Worm (Caenorhabditis elegans): Measurements from ENCODE around the gene srh-172.
A peak's percentile ranks its signal among the peaks of the same experiment; 100 is the strongest.

srh-172 gene

DNA sequence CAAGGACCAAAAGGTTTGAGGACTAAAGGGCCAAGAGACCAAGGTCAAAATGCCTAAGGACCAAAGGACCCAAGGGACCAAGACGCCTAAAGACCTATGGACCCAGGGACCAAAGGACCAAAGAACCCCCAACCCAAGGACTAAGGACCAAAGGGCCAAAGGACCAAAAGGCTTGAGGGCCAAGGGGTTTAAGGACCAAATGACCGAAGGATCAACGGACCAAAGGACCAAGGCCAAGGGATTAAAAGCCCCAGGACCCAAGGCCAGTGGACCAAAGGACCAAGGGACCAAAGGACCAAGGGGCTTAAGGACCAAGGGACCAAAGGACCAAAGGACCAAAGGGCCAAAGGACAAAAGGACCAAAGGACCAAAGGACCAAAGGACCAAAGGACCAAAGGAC is 40.9 kb downstream of the srh-172 start:
- TF ChIP-seq pha-4 (tag; optimal IDR thresholded peaks at IDR 0.05): no peak
- TF ChIP-seq rnt-1 (tag; optimal IDR thresholded peaks at IDR 0.05): no peak
- TF ChIP-seq ceh-45 (GFP tag; IDR thresholded peaks at IDR 0.05): no peak
- no peak for TF ChIP-seq pat-9 (tag; optimal IDR thresholded peaks at IDR 0.05)
- TF ChIP-seq madf-2 (tag; optimal IDR thresholded peaks at IDR 0.05): no peak
- TF ChIP-seq pag-3 (tag; optimal IDR thresholded peaks at IDR 0.05; ENCODE audit: borderline replicate concordance): peak; percentile 59

DNA sequence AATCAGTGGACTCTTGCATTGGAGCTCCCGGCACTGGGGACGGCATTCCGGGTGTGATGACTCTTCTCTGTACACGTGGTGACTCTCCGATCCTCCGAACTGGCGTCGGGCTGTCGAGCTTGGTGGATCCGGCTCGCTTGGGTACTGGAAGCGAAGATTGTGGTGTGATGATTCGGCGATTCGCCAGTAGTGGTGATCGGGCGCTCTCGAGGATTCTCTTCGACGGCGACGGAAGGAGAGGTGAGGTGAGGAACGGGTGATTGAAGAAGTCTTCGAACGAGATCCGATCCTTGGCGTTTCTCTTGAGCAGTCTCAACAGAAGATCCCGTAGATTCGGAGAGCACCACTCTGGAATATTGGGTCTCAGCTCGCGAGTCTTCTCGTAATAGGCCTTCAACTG is 41.8 kb downstream of the srh-172 start:
- TF ChIP-seq unc-86 (tag; optimal IDR thresholded peaks at IDR 0.05) (no peak), pha-4 (tag; optimal IDR thresholded peaks at IDR 0.05) (no peak), hlh-13 (GFP tag; optimal IDR thresholded peaks at IDR 0.05) (no peak), lim-6 (tag; optimal IDR thresholded peaks at IDR 0.05) (no peak), unc-55 (GFP tag; optimal IDR thresholded peaks at IDR 0.05) (no peak), ceh-2 (tag; optimal IDR thresholded peaks at IDR 0.05) (no peak), rnt-1 (tag; optimal IDR thresholded peaks at IDR 0.05) (no peak)

DNA sequence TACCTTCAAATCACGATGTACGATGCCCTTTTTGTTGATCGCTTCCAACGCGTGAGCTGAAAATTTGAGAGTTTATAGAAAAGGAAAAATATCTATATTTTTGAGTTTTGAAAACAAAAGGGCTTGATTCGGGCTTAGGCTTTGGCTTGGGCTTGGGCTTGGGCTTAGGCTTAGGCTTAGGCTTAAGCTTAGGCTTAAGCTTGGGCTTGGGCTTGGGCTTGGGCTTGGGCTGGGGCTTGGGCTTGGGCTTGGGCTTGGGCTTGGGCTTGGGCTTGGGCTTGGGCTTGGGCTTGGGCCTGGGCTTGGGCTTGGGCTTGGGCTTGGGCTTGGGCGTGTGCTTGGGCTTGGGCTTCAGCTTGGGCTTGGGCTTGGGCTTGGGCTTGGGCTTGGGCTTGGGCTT is 43.4 kb downstream of the srh-172 start:
- TF ChIP-seq T23F11.4 (GFP tag; optimal IDR thresholded peaks at IDR 0.05) (no peak), rnt-1 (tag; optimal IDR thresholded peaks at IDR 0.05) (no peak), fax-1 (tag; optimal IDR thresholded peaks at IDR 0.05) (no peak), ahr-1 (tag; optimal IDR thresholded peaks at IDR 0.05) (no peak), ceh-6 (GFP tag; optimal IDR thresholded peaks at IDR 0.05) (no peak)

DNA sequence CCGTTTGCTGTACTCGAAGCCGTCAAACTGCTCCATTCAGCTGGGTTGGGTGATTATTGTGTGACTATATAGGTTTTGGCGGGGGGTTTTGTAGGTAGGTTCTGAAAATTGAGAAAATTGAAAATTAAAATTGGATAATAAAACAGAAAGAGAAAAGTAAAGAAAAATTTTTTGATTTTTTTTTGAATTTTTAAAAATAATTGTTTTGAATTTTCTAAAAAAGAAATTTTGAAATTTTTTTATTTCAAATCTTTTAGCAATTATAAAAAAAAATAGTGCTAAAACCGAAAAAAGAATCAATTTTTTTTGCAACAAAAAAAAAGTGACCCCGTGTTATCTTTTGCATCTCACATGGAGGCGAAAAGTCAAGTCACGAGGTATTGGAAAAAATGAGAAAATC is 45.5 kb downstream of the srh-172 start, which contains the start of gene unc-51:
unc-51 (minus strand) TSS at position 101 of the 400 bp plus-strand sequence.
- TF ChIP-seq C08G9.2 (tag; optimal IDR thresholded peaks at IDR 0.05) (no peak), sdc-2 (tag; optimal IDR thresholded peaks at IDR 0.05) (no peak), hlh-13 (GFP tag; optimal IDR thresholded peaks at IDR 0.05) (no peak), lin-11 (tag; optimal IDR thresholded peaks at IDR 0.05) (no peak), dmd-4 (tag; optimal IDR thresholded peaks at IDR 0.05; ENCODE audit: borderline replicate concordance) (no peak), mec-3 (tag; optimal IDR thresholded peaks at IDR 0.05; ENCODE audit: borderline replicate concordance) (no peak), lim-6 (tag; optimal IDR thresholded peaks at IDR 0.05) (no peak), F13H6.1 (tag; optimal IDR thresholded peaks at IDR 0.05) (no peak), pag-3 (tag; optimal IDR thresholded peaks at IDR 0.05; ENCODE audit: borderline replicate concordance) (no peak), dve-1 (tag; optimal IDR thresholded peaks at IDR 0.05) (no peak), syd-9 (tag; optimal IDR thresholded peaks at IDR 0.05) (no peak)

DNA sequence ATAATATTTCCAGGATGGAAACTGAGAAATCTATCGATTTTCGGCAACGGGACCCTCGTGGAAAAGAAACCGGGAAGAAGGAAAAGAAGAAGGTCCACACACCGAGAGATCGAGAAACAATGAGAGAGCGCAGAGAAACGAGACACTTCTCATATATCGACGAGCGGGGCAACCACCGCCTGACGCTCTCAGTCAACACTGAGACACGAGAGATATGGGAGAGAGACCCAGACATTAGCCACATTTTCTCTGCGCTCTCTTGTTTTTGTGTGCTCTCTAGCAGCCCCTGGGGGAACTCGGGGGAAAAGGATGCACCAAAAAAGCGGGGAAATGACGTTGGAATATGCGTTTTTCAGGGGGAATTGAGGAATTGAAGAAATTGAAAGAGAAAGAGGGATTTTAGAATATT is 46.9 kb downstream of the srh-172 start:
- TF ChIP-seq ceh-48 (tag; optimal IDR thresholded peaks at IDR 0.05) (peak; percentile 97), elt-4 (tag; optimal IDR thresholded peaks at IDR 0.05) (no peak), odd-2 (tag; optimal IDR thresholded peaks at IDR 0.05) (no peak), fkh-10 (GFP tag; optimal IDR thresholded peaks at IDR 0.05) (no peak), fax-1 (tag; optimal IDR thresholded peaks at IDR 0.05) (no peak), npax-4 (tag; optimal IDR thresholded peaks at IDR 0.05) (no peak), pha-4 (tag; optimal IDR thresholded peaks at IDR 0.05) (no peak), ztf-16 (tag; optimal IDR thresholded peaks at IDR 0.05) (no peak), elt-2 (tag; optimal IDR thresholded peaks at IDR 0.05) (no peak), K02D7.2 (tag; optimal IDR thresholded peaks at IDR 0.05) (no peak), ceh-30 (tag; optimal IDR thresholded peaks at IDR 0.05) (no peak), tbx-2 (tag; optimal IDR thresholded peaks at IDR 0.05) (peak; percentile 67), ceh-2 (tag; optimal IDR thresholded peaks at IDR 0.05) (no peak), sox-2 (GFP tag; IDR thresholded peaks at IDR 0.05) (no peak), unc-86 (tag; optimal IDR thresholded peaks at IDR 0.05) (no peak), hlh-30 (tag; optimal IDR thresholded peaks at IDR 0.05; ENCODE audit: insufficient read depth) (peak; percentile 94), syd-9 (tag; optimal IDR thresholded peaks at IDR 0.05) (peak; percentile 10), ceh-14 (tag; optimal IDR thresholded peaks at IDR 0.05) (peak; percentile 33), C08G9.2 (tag; optimal IDR thresholded peaks at IDR 0.05) (no peak), pag-3 (tag; optimal IDR thresholded peaks at IDR 0.05; ENCODE audit: borderline replicate concordance) (no peak), dmd-4 (tag; optimal IDR thresholded peaks at IDR 0.05; ENCODE audit: borderline replicate concordance) (peak; percentile 29), rnt-1 (tag; optimal IDR thresholded peaks at IDR 0.05) (no peak), nhr-11 (tag; optimal IDR thresholded peaks at IDR 0.05) (no peak), tbx-7 (tag; optimal IDR thresholded peaks at IDR 0.05) (no peak), lim-6 (tag; optimal IDR thresholded peaks at IDR 0.05) (no peak), nhr-232 (tag; optimal IDR thresholded peaks at IDR 0.05) (no peak), unc-3 (GFP tag; conservative IDR thresholded peaks at IDR 0.05) (no peak), unc-3 (tag; optimal IDR thresholded peaks at IDR 0.05) (no peak), fkh-6 (tag; optimal IDR thresholded peaks at IDR 0.05) (no peak), pha-2 (tag; optimal IDR thresholded peaks at IDR 0.05) (no peak), ref-2 (tag; optimal IDR thresholded peaks at IDR 0.05) (no peak)

Measured in whole organism, late embryonic.